Fruit fly (Drosophila melanogaster) whole organism, pupa: ENCODE results near the gene CG5535.
A peak's percentile ranks its signal among the peaks of the same experiment; 100 is the strongest.

Source experiments
- CG10348 ChIP-seq: fragments of 200-800 bp; sonication (Bioruptor generic); IDR thresholded peaks from 2 replicates; pipeline ENCODE4 v1.3.6; 2022; ENCODE audit warnings: missing biosample characterization, missing genetic modification characterization
- CG12605 ChIP-seq: fragments of 200-800 bp; sonication (Bioruptor generic); IDR thresholded peaks from 2 replicates; pipeline ENCODE4 v1.3.6; 2022; ENCODE audit warnings: missing biosample characterization, missing genetic modification characterization
- CG13204 ChIP-seq: fragments of 200-800 bp; sonication (Bioruptor generic); optimal IDR thresholded peaks from 2 replicates; lab custom pipeline; 2018; ENCODE audit warnings: missing biosample characterization, mild to moderate bottlenecking, missing genetic modification characterization, moderate library complexity
- CG14655 ChIP-seq: fragments of 200-800 bp; sonication (Bioruptor generic); optimal IDR thresholded peaks from 3 replicates; lab custom pipeline; 2017; ENCODE audit warnings: mild to moderate bottlenecking, missing biosample characterization, missing genetic modification reagents, missing genetic modification characterization
- CG15710 ChIP-seq: fragments of 200-800 bp; sonication (Bioruptor generic); optimal IDR thresholded peaks from 2 replicates; lab custom pipeline; 2018; ENCODE audit warnings: missing biosample characterization, mild to moderate bottlenecking, missing genetic modification characterization, moderate library complexity
- CG17806 ChIP-seq: fragments of 200-800 bp; sonication (Bioruptor generic); optimal IDR thresholded peaks from 2 replicates; lab custom pipeline; 2018; ENCODE audit warnings: missing biosample characterization, mild to moderate bottlenecking, missing genetic modification characterization, moderate library complexity
- CG32121 ChIP-seq: fragments of 200-800 bp; sonication (Bioruptor generic); IDR thresholded peaks from 2 replicates; pipeline ENCODE4 v1.3.6; 2022; ENCODE audit warnings: missing biosample characterization, missing genetic modification characterization
- CG34367 ChIP-seq: fragments of 200-800 bp; sonication (Bioruptor generic); optimal IDR thresholded peaks from 2 replicates; lab custom pipeline; 2018; ENCODE audit warnings: missing biosample characterization, mild to moderate bottlenecking, missing genetic modification characterization
- CG4496 ChIP-seq: fragments of 200-800 bp; sonication (Bioruptor generic); IDR thresholded peaks from 3 replicates; pipeline ENCODE4 v1.3.6; 2022; ENCODE audit warnings: missing biosample characterization, missing genetic modification characterization
- CG8159 ChIP-seq: fragments of 200-800 bp; sonication (Bioruptor generic); optimal IDR thresholded peaks from 3 replicates; lab custom pipeline; 2018; ENCODE audit warnings: missing biosample characterization, mild to moderate bottlenecking, missing genetic modification characterization, moderate library complexity
- CG8301 ChIP-seq: fragments of 200-800 bp; sonication (Bioruptor generic); optimal IDR thresholded peaks from 2 replicates; lab custom pipeline; 2018; ENCODE audit warnings: missing biosample characterization, mild to moderate bottlenecking, missing genetic modification characterization
- CG9948 ChIP-seq: fragments of 200-800 bp; sonication (Bioruptor generic); optimal IDR thresholded peaks from 2 replicates; lab custom pipeline; 2018; ENCODE audit warnings: missing biosample characterization, mild to moderate bottlenecking, missing genetic modification characterization, moderate library complexity
- D1 ChIP-seq: fragments of 200-800 bp; sonication (Bioruptor generic); optimal IDR thresholded peaks from 2 replicates; lab custom pipeline; 2018; ENCODE audit warnings: missing biosample characterization, mild to moderate bottlenecking, missing genetic modification characterization, moderate library complexity
- EcR ChIP-seq: fragments of 200-800 bp; sonication (Bioruptor generic); optimal IDR thresholded peaks from 3 replicates; lab custom pipeline; 2019; ENCODE audit warnings: missing biosample characterization, missing genetic modification characterization, mild to moderate bottlenecking, moderate library complexity, missing genetic modification reagents
- Ets98B ChIP-seq: fragments of 200-800 bp; sonication (Bioruptor generic); IDR thresholded peaks from 2 replicates; pipeline ENCODE4 v1.3.6; 2022; ENCODE audit warnings: missing biosample characterization, missing genetic modification characterization
- Pif1A ChIP-seq: fragments of 200-800 bp; sonication (Bioruptor generic); optimal IDR thresholded peaks from 3 replicates; lab custom pipeline; 2016; ENCODE audit warnings: missing biosample characterization, missing genetic modification characterization
- Pif1B ChIP-seq: fragments of 200-800 bp; sonication (Bioruptor generic); optimal IDR thresholded peaks from 3 replicates; lab custom pipeline; 2016; ENCODE audit warnings: missing biosample characterization, missing genetic modification characterization
- Snoo ChIP-seq: fragments of 200-800 bp; sonication (Bioruptor generic); optimal IDR thresholded peaks from 3 replicates; lab custom pipeline; 2017; ENCODE audit warnings: missing biosample characterization, mild to moderate bottlenecking, missing genetic modification characterization, inconsistent platforms
- fd96Ca ChIP-seq: fragments of 200-800 bp; sonication (Bioruptor generic); IDR thresholded peaks from 3 replicates; pipeline ENCODE4 v1.3.6; 2022; ENCODE audit warnings: missing biosample characterization, missing genetic modification characterization
- gl ChIP-seq: fragments of 200-800 bp; sonication (Bioruptor generic); optimal IDR thresholded peaks from 2 replicates; lab custom pipeline; 2018; ENCODE audit warnings: missing biosample characterization, mild to moderate bottlenecking, missing genetic modification characterization
- rn ChIP-seq: fragments of 200-800 bp; sonication (Bioruptor generic); IDR thresholded peaks from 2 replicates; pipeline ENCODE4 v1.3.6; 2022; ENCODE audit warnings: missing biosample characterization, missing genetic modification characterization

CG5535 gene

DNA sequence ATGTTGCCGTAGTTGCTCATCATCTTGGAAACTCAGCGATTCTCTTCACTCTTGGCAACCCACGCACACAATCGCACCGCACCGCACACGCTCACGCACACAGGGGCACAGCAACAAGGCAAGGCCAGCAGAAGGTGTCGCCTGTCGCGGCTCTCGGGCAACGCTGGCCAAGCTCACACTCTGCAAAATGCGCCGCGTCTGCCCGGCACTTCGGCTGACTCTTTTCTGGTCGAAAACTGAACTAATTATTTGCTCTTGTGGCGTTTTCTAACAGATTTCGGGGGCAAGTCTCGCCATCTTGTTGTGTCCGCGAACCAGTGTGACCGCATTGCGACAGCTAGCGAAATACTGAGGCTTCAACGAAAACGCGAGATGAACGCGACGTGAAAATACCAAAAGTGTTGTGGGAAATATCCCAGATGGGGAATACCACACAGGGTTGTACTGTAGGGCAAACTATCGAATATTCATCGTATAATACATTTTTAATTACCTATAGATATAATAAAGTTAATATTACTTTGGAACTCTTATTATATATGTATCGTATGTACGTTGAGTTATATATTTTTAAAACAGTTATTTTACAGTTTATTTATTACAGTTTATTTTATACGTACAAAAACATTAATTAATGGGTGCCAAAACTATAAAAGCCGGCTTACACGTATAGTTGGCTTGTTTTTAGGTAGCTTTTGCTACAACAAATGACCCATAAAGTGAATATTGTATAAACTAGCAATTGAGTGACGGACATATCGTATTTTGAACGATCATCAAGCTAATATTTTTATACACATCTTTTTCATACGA is 10.2 kb downstream of the CG5535 start, which contains the start of the genes MED19 and CG7430:
Gene MED19 (minus strand): TSS at position 333 of the 813 bp plus-strand sequence.
Gene CG7430 (plus strand): TSS at position 748 of the 813 bp plus-strand sequence.
- TF ChIP-seq gl (peak; percentile 24), EcR (GFP tag; lab: Kevin White, UChicago) (peak; percentile 87), CG4496 (GFP tag; lab: Robert Waterston, UW) (peak; percentile 54; the same call in 2 of the 3 replicates), CG12605 (GFP tag; lab: Robert Waterston, UW) (peak; percentile 29; the same call in 1 of the 2 replicates), CG8301 (no peak)

DNA sequence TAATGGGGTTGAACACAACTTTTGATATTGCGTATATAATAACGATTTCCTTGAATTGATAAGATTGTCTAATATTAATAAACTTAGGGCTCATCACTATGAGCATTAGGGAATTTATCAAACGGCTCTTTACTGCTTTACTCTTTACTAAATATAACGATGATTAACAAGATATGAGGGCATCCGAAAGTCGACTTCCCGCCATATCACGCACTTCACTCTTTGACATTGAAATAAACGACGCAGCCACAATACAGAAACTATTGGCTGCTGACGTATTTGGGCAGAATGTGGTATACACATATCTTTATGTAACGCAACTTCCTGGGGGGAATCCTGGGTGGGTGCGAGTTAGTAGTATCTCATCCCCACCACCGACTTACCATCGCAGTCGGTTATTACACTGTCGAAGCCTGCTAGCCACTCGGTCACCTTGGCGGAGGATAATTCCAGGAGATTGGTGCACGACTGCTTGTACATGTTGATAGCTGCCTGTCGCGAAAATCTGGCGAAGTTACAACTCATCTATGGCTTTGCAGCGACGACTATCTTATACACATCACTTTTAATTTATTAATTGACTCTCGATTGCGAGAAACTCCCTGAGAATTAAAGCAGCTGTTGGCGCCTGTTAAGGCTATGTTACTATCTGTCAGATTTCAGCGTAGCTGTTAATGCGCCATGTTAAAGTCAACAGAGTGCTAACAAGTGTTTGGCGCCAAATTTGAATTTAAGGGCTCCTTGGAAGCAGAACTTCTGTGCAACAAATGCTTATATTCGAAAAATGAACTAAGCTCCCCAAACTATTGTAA is 13.5 kb downstream of the CG5535 start, which contains the start of gene CG5567:
Gene CG5567 (minus strand): TSS at position 653 of the 812 bp plus-strand sequence.
- TF ChIP-seq CG10348 (no peak), gl (no peak), CG8301 (no peak), Pif1B (no peak), fd96Ca (0 out of 3 replicates have a peak, but pooled peaks have one; percentile 17), Snoo (tag; lab: Kevin White, UChicago) (peak; percentile 2), CG4496 (GFP tag; lab: Robert Waterston, UW) (no peak; the same call in 2 of the 3 replicates), Pif1A (GFP tag; lab: Kevin White, UChicago) (no peak), CG17806 (peak; percentile 10), CG12605 (GFP tag; lab: Robert Waterston, UW) (0 out of 2 replicates have a peak, but pooled peaks have one; percentile 19), CG15710 (no peak), CG14655 (no peak), CG32121 (GFP tag; lab: Robert Waterston, UW) (0 out of 2 replicates have a peak, but pooled peaks have one; percentile 33), EcR (GFP tag; lab: Kevin White, UChicago) (peak; percentile 38), Ets98B (GFP tag; lab: Robert Waterston, UW) (no peak)

DNA sequence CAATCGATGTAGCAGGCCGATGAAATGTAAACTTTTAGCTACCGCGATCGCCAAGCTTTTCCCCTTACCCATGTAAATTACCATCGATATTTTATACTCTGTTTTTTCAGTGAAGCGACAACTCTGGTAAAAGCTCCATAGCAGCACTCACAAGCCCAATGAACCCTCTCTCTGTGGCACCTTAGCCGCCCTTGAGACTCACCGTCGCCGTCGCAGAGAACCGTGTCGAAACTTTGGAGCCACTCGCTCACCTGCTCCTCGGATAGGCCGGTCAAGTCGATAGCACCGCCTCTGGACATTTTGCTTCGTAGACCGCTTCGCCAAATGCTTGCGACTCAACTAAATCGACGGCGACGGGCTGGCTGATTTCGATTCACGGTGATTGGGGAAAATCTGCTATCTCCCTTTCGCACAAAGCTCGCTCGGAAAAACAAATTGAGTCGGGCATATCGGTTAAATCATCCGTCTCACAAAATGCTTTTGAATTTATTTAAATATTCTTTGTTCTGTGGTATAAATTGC is 15.4 kb downstream of the CG5535 start, which contains the start of gene CG5577:
Gene CG5577 (minus strand): TSS at position 343 of the 522 bp plus-strand sequence.
- TF ChIP-seq CG4496 (GFP tag; lab: Robert Waterston, UW) (peak; percentile 87), CG13204 (GFP tag; lab: Kevin White, UChicago) (no peak), CG9948 (tag; lab: Kevin White, UChicago) (no peak), EcR (GFP tag; lab: Kevin White, UChicago) (peak; percentile 89), CG32121 (GFP tag; lab: Robert Waterston, UW) (0 out of 2 replicates have a peak, but pooled peaks have one; percentile 25)

DNA sequence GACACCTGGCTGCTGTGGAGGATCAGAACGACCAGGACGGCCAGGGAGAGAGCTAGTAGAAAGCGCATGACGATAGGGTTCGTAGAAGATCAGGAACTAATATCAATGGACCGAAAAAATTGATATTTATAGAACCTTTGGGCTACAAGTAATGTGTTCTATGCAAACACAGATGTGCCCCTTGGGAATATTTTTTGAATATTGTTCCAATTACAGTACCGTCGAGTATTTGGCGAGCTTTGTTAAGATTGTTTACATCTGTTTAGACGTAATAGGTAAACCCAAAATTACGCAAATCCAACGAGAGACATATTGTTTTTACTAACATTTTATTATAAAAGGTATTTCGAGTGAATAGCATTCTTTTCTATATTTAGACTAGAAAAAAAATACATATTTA is 21.5 kb downstream of the CG5535 start, which contains the start of gene CG32189:
Gene CG32189 (minus strand): TSS at position 101 of the 400 bp plus-strand sequence.
- no peak for TF ChIP-seq fd96Ca
- no peak for TF ChIP-seq CG8159 (tag; lab: Kevin White, UChicago)
- no peak for TF ChIP-seq CG8301
- no peak for TF ChIP-seq EcR (GFP tag; lab: Kevin White, UChicago)
- no peak for TF ChIP-seq gl
- TF ChIP-seq D1 (tag; lab: Kevin White, UChicago), result no peak
- no peak for TF ChIP-seq Pif1A (GFP tag; lab: Kevin White, UChicago)
- no peak for TF ChIP-seq CG13204 (GFP tag; lab: Kevin White, UChicago)
- TF ChIP-seq Snoo (tag; lab: Kevin White, UChicago), result no peak
- no peak for TF ChIP-seq CG4496 (GFP tag; lab: Robert Waterston, UW)
- no peak for TF ChIP-seq CG14655
- no peak for TF ChIP-seq Ets98B (GFP tag; lab: Robert Waterston, UW)

DNA sequence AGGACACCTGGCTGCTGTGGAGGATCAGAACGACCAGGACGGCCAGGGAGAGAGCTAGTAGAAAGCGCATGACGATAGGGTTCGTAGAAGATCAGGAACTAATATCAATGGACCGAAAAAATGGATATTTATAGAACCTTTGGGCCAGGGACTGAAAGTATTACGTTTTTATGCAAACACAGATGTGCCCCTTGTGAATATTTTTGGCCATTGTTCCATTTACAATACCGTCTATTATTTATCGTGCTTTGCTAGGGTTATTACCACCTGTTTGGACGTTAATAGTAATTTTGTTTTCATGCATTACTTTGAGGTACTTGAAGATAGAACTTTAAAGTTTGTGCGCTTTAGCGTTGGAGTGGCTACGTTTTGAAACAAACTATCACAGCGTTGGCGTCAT is 23.1 kb downstream of the CG5535 start, which contains the start of gene CG32188:
Gene CG32188 (minus strand): TSS at position 101 of the 400 bp plus-strand sequence.
- TF ChIP-seq Pif1B (no peak), fd96Ca (no peak), EcR (GFP tag; lab: Kevin White, UChicago) (no peak), Pif1A (GFP tag; lab: Kevin White, UChicago) (no peak), Snoo (tag; lab: Kevin White, UChicago) (no peak), CG34367 (no peak), CG8301 (no peak), CG12605 (GFP tag; lab: Robert Waterston, UW) (no peak), rn (no peak), Ets98B (GFP tag; lab: Robert Waterston, UW) (no peak), CG4496 (GFP tag; lab: Robert Waterston, UW) (no peak), CG13204 (GFP tag; lab: Kevin White, UChicago) (no peak), CG32121 (GFP tag; lab: Robert Waterston, UW) (no peak), CG15710 (no peak), CG14655 (no peak), CG8159 (tag; lab: Kevin White, UChicago) (no peak), CG17806 (no peak), CG9948 (tag; lab: Kevin White, UChicago) (no peak), gl (no peak), D1 (tag; lab: Kevin White, UChicago) (no peak)
